Fruit fly (Drosophila melanogaster) whole organism, embryonic: ENCODE data around the gene bma.

Experiments
- Atf6 ChIP-seq: fragments of 200-800 bp; sonication (Bioruptor generic); IDR thresholded peaks from 2 replicates; pipeline ENCODE4 v1.3.6; 2022; ENCODE audit warnings: missing biosample characterization, missing genetic modification characterization
- B-H2 ChIP-seq: fragments of 200-800 bp; sonication (Bioruptor generic); optimal IDR thresholded peaks from 2 replicates; lab custom pipeline; 2018; ENCODE audit warnings: missing biosample characterization, mild to moderate bottlenecking, missing genetic modification characterization
- CG10147 ChIP-seq: fragments of 200-800 bp; sonication (Bioruptor generic); optimal IDR thresholded peaks from 2 replicates; lab custom pipeline; 2019; ENCODE audit warnings: missing biosample characterization, mild to moderate bottlenecking, missing genetic modification characterization, moderate library complexity
- CG1233 ChIP-seq: fragments of 200-800 bp; sonication (Bioruptor generic); optimal IDR thresholded peaks from 4 replicates; lab custom pipeline; 2018; ENCODE audit warnings: missing biosample characterization, mild to moderate bottlenecking, missing genetic modification characterization
- CG12744 ChIP-seq: fragments of 200-800 bp; sonication (Bioruptor generic); optimal IDR thresholded peaks from 2 replicates; lab custom pipeline; 2016; ENCODE audit warnings: missing biosample characterization, missing genetic modification characterization
- CG13775 ChIP-seq: fragments of 200-800 bp; sonication (Bioruptor generic); optimal IDR thresholded peaks from 3 replicates; lab custom pipeline; 2017; ENCODE audit warnings: missing biosample characterization, mild to moderate bottlenecking, missing genetic modification characterization
- CG15514 ChIP-seq: fragments of 200-800 bp; sonication (Bioruptor generic); optimal IDR thresholded peaks from 3 replicates; lab custom pipeline; 2017; ENCODE audit warnings: missing biosample characterization, missing genetic modification characterization, mild to moderate bottlenecking, moderate library complexity, missing genetic modification reagents
- CG15696 ChIP-seq: fragments of 200-800 bp; sonication (Bioruptor generic); optimal IDR thresholded peaks from 2 replicates; lab custom pipeline; 2019; ENCODE audit warnings: missing biosample characterization, mild to moderate bottlenecking, missing genetic modification characterization, moderate library complexity
- CG1792 ChIP-seq: fragments of 200-800 bp; sonication (Bioruptor generic); optimal IDR thresholded peaks from 2 replicates; lab custom pipeline; 2016; ENCODE audit warnings: missing biosample characterization, missing genetic modification characterization
- CG18764 ChIP-seq: fragments of 200-800 bp; sonication (Bioruptor generic); optimal IDR thresholded peaks from 3 replicates; lab custom pipeline; 2016; ENCODE audit warnings: missing biosample characterization, missing genetic modification characterization
- CG2116 ChIP-seq: fragments of 200-800 bp; sonication (Bioruptor generic); optimal IDR thresholded peaks from 3 replicates; lab custom pipeline; 2018; ENCODE audit warnings: missing biosample characterization, mild to moderate bottlenecking, missing genetic modification characterization
- CG2120 ChIP-seq: fragments of 200-800 bp; sonication (Bioruptor generic); optimal IDR thresholded peaks from 3 replicates; lab custom pipeline; 2016; ENCODE audit warnings: missing biosample characterization, missing genetic modification characterization
- CG30020 ChIP-seq: fragments of 200-800 bp; optimal IDR thresholded peaks from 2 replicates; lab custom pipeline; 2019; ENCODE audit warnings: missing biosample characterization, mild to moderate bottlenecking, missing genetic modification characterization, moderate library complexity
- CG34376 ChIP-seq: fragments of 200-800 bp; sonication (Bioruptor generic); optimal IDR thresholded peaks from 2 replicates; lab custom pipeline; 2018; ENCODE audit warnings: missing biosample characterization, mild to moderate bottlenecking, missing genetic modification characterization
- CG4282 ChIP-seq: fragments of 200-800 bp; sonication (Bioruptor generic); optimal IDR thresholded peaks from 2 replicates; lab custom pipeline; 2016; ENCODE audit warnings: missing biosample characterization, missing genetic modification characterization
- CG43689 ChIP-seq: fragments of 200-800 bp; sonication (Bioruptor generic); IDR thresholded peaks from 2 replicates; pipeline ENCODE4 v1.3.6; 2022; ENCODE audit warnings: missing biosample characterization, missing genetic modification characterization
- CG4707 ChIP-seq: fragments of 200-800 bp; sonication (Bioruptor generic); optimal IDR thresholded peaks from 2 replicates; lab custom pipeline; 2018; ENCODE audit warnings: missing biosample characterization, mild to moderate bottlenecking, missing genetic modification characterization, moderate library complexity
- CG8290 ChIP-seq, 3 experiments: fragments of 200-800 bp; sonication (Bioruptor generic); optimal IDR thresholded peaks; 2 replicates each; lab custom pipeline; 2016 to 2019; ENCODE audit warnings: missing biosample characterization in 3 of 3, missing genetic modification characterization in 3 of 3, mild to moderate bottlenecking in 2 of 3, moderate library complexity in 1 of 3
- CG8359 ChIP-seq: fragments of 200-800 bp; sonication (Bioruptor generic); optimal IDR thresholded peaks from 2 replicates; lab custom pipeline; 2017; ENCODE audit warnings: missing biosample characterization, mild to moderate bottlenecking, missing genetic modification characterization, borderline replicate concordance
- CG9797 ChIP-seq: fragments of 200-800 bp; sonication (Bioruptor generic); optimal IDR thresholded peaks from 3 replicates; lab custom pipeline; 2018; ENCODE audit warnings: missing biosample characterization, mild to moderate bottlenecking, missing genetic modification characterization
- D ChIP-seq, 2 experiments: fragments of 200-800 bp in 1 of 2; fragments of >200 bp in 1 of 2; sonication (Bioruptor generic) in 1 of 2; optimal IDR thresholded peaks; 2 replicates in 1 of 2; 3 replicates in 1 of 2; lab custom pipeline; 2017; ENCODE audit warnings: mild to moderate bottlenecking in 1 of 2, missing biosample characterization in 1 of 2, missing genetic modification characterization in 1 of 2, missing genetic modification reagents in 1 of 2
- Ets65A ChIP-seq: fragments of 200-800 bp; sonication (Bioruptor generic); peaks from one replicate; lab custom pipeline; 2016; ENCODE audit warnings: missing biosample characterization, missing genetic modification characterization
- Hr3 ChIP-seq: fragments of 200-800 bp; sonication (Bioruptor generic); optimal IDR thresholded peaks from 3 replicates; lab custom pipeline; 2016; ENCODE audit warnings: missing biosample characterization, missing genetic modification characterization
- Hr78 ChIP-seq, 2 experiments: fragments of 200-800 bp in 1 of 2; fragments of >200 bp in 1 of 2; sonication (Bioruptor generic) in 1 of 2; optimal IDR thresholded peaks; 2 replicates each; lab custom pipeline; 2017 to 2019; ENCODE audit warnings: missing biosample characterization in 2 of 2, missing genetic modification characterization in 2 of 2, mild to moderate bottlenecking in 1 of 2, moderate library complexity in 1 of 2
- Hsf ChIP-seq: fragments of 200-800 bp; sonication (Bioruptor generic); optimal IDR thresholded peaks from 3 replicates; lab custom pipeline; 2016; ENCODE audit warnings: missing biosample characterization, missing genetic modification characterization
- Kr ChIP-seq: fragments of 200-800 bp; sonication (Bioruptor generic); optimal IDR thresholded peaks from 2 replicates; lab custom pipeline; 2017; ENCODE audit warnings: missing biosample characterization, mild to moderate bottlenecking, missing genetic modification characterization
- Lhr ChIP-seq: fragments of 200-800 bp; sonication (Bioruptor generic); optimal IDR thresholded peaks from 3 replicates; lab custom pipeline; 2017; ENCODE audit warnings: mild to moderate bottlenecking, missing biosample characterization, missing genetic modification reagents, missing genetic modification characterization
- Lpt ChIP-seq: fragments of >200 bp; optimal IDR thresholded peaks from 2 replicates; lab custom pipeline; 2018; ENCODE audit warnings: missing biosample characterization, missing genetic modification characterization
- MBD-R2 ChIP-seq: fragments of 200-800 bp; sonication (Bioruptor generic); IDR thresholded peaks from 2 replicates; pipeline ENCODE4 v1.3.6; 2022; ENCODE audit warnings: missing biosample characterization, missing genetic modification characterization
- Med ChIP-seq: fragments of 200-800 bp; sonication (Bioruptor generic); peaks from one replicate; lab custom pipeline; 2016; ENCODE audit warnings: missing biosample characterization, missing genetic modification characterization, mild to moderate bottlenecking, inconsistent platforms, moderate library complexity
- Oli ChIP-seq: fragments of 200-800 bp; sonication (Bioruptor generic); optimal IDR thresholded peaks from 2 replicates; lab custom pipeline; 2018; ENCODE audit warnings: missing biosample characterization, mild to moderate bottlenecking, missing genetic modification characterization, moderate library complexity
- Rx ChIP-seq: fragments of 200-800 bp; sonication (Bioruptor generic); IDR thresholded peaks from 2 replicates; pipeline ENCODE4 v1.3.6; 2022; ENCODE audit warnings: missing biosample characterization, missing genetic modification characterization
- Side ChIP-seq: fragments of 200-800 bp; sonication (Bioruptor generic); optimal IDR thresholded peaks from 2 replicates; lab custom pipeline; 2016; ENCODE audit warnings: missing biosample characterization, missing genetic modification characterization
- Xrp1 ChIP-seq: fragments of 200-800 bp; sonication (Bioruptor generic); IDR thresholded peaks from 2 replicates; pipeline ENCODE4 v1.3.6; 2022; ENCODE audit warnings: missing biosample characterization, missing genetic modification characterization
- bcd ChIP-seq: fragments of 200-800 bp; sonication (Bioruptor generic); optimal IDR thresholded peaks from 2 replicates; lab custom pipeline; 2017; ENCODE audit warnings: missing biosample characterization, mild to moderate bottlenecking, missing genetic modification characterization
- bowl ChIP-seq: fragments of 200-800 bp; sonication (Bioruptor generic); IDR thresholded peaks from 2 replicates; pipeline ENCODE4 v1.3.6; 2022; ENCODE audit warnings: missing biosample characterization, missing genetic modification characterization
- cato ChIP-seq: fragments of 200-800 bp; sonication (Bioruptor generic); optimal IDR thresholded peaks from 2 replicates; lab custom pipeline; 2016; ENCODE audit warnings: missing biosample characterization, missing genetic modification characterization, borderline replicate concordance
- dimm ChIP-seq: fragments of 200-800 bp; sonication (Bioruptor generic); IDR thresholded peaks from 2 replicates; pipeline ENCODE4 v1.3.6; 2022; ENCODE audit warnings: missing biosample characterization, missing genetic modification characterization
- dmrt11E ChIP-seq: fragments of 200-800 bp; sonication (Bioruptor generic); optimal IDR thresholded peaks from 3 replicates; lab custom pipeline; 2018; ENCODE audit warnings: missing biosample characterization, mild to moderate bottlenecking, missing genetic modification characterization, moderate library complexity
- hbn ChIP-seq: fragments of 200-800 bp; sonication (Bioruptor generic); IDR thresholded peaks from 2 replicates; pipeline ENCODE4 v1.3.6; 2022; ENCODE audit warnings: missing biosample characterization, missing genetic modification characterization; ENCODE audit not compliant: partially characterized antibody
- maf-S ChIP-seq: fragments of 200-800 bp; sonication (Bioruptor generic); optimal IDR thresholded peaks from 2 replicates; lab custom pipeline; 2016; ENCODE audit warnings: missing biosample characterization, missing genetic modification characterization
- pum ChIP-seq: fragments of 200-800 bp; sonication (Bioruptor generic); optimal IDR thresholded peaks from 2 replicates; lab custom pipeline; 2016; ENCODE audit warnings: missing biosample characterization, missing genetic modification characterization
- pzg ChIP-seq: fragments of 200-800 bp; sonication (Bioruptor generic); optimal IDR thresholded peaks from 3 replicates; lab custom pipeline; 2018; ENCODE audit warnings: missing biosample characterization, mild to moderate bottlenecking, missing genetic modification characterization, moderate library complexity
- salm ChIP-seq: fragments of 200-800 bp; sonication (Bioruptor generic); optimal IDR thresholded peaks from 2 replicates; lab custom pipeline; 2018; ENCODE audit warnings: missing biosample characterization, mild to moderate bottlenecking, missing genetic modification characterization
- shn ChIP-seq: fragments of 200-800 bp; sonication (Bioruptor generic); optimal IDR thresholded peaks from 3 replicates; lab custom pipeline; 2016; ENCODE audit warnings: missing biosample characterization, missing genetic modification characterization
- so ChIP-seq: fragments of 200-800 bp; sonication (Bioruptor generic); IDR thresholded peaks from 3 replicates; pipeline ENCODE4 v1.3.6; 2022; ENCODE audit warnings: missing biosample characterization, missing genetic modification characterization
- unpg ChIP-seq: fragments of 200-800 bp; sonication (Bioruptor generic); optimal IDR thresholded peaks from 3 replicates; lab custom pipeline; 2018; ENCODE audit warnings: missing biosample characterization, mild to moderate bottlenecking, missing genetic modification characterization, moderate library complexity
- vfl ChIP-seq: fragments of 200-800 bp; sonication (Bioruptor generic); optimal IDR thresholded peaks from 2 replicates; lab custom pipeline; 2016; ENCODE audit warnings: missing biosample characterization, missing genetic modification characterization
- wor ChIP-seq: fragments of 200-800 bp; sonication (Bioruptor generic); IDR thresholded peaks from 2 replicates; pipeline ENCODE4 v1.3.6; 2022; ENCODE audit warnings: missing biosample characterization, missing genetic modification characterization

The bma gene

DNA sequence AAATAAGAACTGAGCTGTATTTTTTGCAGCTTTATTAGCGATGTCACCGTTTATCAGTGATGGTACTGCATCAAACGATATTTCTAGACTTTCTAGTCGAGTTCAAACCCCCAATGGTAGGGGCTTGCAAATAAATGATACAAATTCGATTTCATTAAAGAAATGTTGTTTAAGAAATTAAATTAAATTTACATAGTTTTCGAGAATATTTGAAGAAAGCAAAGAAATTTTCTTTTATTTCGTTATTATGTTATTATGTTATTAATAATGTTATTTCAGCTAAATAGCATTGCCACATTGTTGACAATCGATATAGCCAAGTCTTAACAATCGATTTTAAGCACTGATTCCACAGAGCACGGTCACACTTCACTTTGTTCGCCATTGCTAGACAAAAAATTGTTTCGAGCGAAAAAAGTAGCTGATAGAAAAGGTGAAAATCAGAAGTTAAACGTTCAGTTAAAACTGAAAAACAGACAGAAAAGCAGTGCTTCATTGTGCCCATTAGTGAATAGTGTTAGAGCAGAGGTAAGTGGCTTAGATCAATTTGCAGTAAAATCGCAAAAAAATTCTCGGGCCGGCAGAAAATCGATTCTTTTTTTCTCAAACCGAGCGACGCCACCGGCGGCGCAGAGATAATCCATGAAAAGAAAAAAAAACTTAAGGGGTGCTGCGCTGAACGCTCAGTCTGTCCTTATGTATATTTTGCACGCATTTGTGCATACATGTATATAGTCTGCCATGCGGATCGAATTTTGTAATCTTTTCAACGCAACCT lies 43.5 kb upstream of the bma start, which contains the start of the genes iPLA2-VIA and Ciz1 (continued):
- TF ChIP-seq D (optimal IDR thresholded peaks at IDR 0.05; lab: Kevin White, UChicago): no peak
- no peak for TF ChIP-seq D (GFP tag; optimal IDR thresholded peaks at IDR 0.05; lab: Kevin White, UChicago)
- TF ChIP-seq dmrt11E: no peak
- TF ChIP-seq CG13775: no peak
- peak; percentile 32 for TF ChIP-seq CG2120 (GFP tag; lab: Kevin White, UChicago)
- TF ChIP-seq wor (GFP tag; lab: Robert Waterston, UW): no peak
- TF ChIP-seq CG1233 (GFP tag; lab: Kevin White, UChicago): no peak
- TF ChIP-seq CG9797: peak; percentile 82
- no peak for TF ChIP-seq unpg (GFP tag; lab: Kevin White, UChicago)
- no peak for TF ChIP-seq CG18764 (GFP tag; lab: Kevin White, UChicago)
- TF ChIP-seq CG8290 (GFP tag; optimal IDR thresholded peaks at IDR 0.05; lab: Kevin White, UChicago): peak; percentile 54
- no peak for TF ChIP-seq CG8290 (tag; optimal IDR thresholded peaks at IDR 0.05; lab: Kevin White, UChicago)
- TF ChIP-seq salm (tag; lab: Kevin White, UChicago): no peak
- TF ChIP-seq Lpt (GFP tag; lab: Kevin White, UChicago): no peak
- TF ChIP-seq Hsf: no peak
- TF ChIP-seq vfl (GFP tag; lab: Kevin White, UChicago): peak; percentile 13
- TF ChIP-seq B-H2 (GFP tag; lab: Kevin White, UChicago): no peak
- TF ChIP-seq Side (GFP tag; lab: Kevin White, UChicago): peak; percentile 13
- no peak for TF ChIP-seq CG4707 (GFP tag; lab: Kevin White, UChicago)
- TF ChIP-seq so (GFP tag; lab: Robert Waterston, UW): no peak
- TF ChIP-seq bcd: no peak
- TF ChIP-seq CG1792: no peak
- TF ChIP-seq CG43689 (GFP tag; lab: Robert Waterston, UW): no peak
- peak; percentile 79 for TF ChIP-seq pzg (GFP tag; lab: Kevin White, UChicago)
- no peak for TF ChIP-seq Oli (tag; lab: Kevin White, UChicago)
- TF ChIP-seq CG34376 (GFP tag; lab: Kevin White, UChicago): no peak
- peak; percentile 89 for TF ChIP-seq CG2116
- TF ChIP-seq Atf6 (GFP tag; lab: Robert Waterston, UW): no peak
- TF ChIP-seq CG4282: no peak
- no peak for TF ChIP-seq Xrp1 (GFP tag; lab: Robert Waterston, UW)
- TF ChIP-seq cato (GFP tag; lab: Kevin White, UChicago): no peak
- TF ChIP-seq CG10147: no peak
- peak; percentile 25 for TF ChIP-seq CG15696 (tag; lab: Kevin White, UChicago)
- TF ChIP-seq shn (GFP tag; lab: Kevin White, UChicago): no peak
- TF ChIP-seq CG30020 (tag; lab: Kevin White, UChicago): peak; percentile 59
- TF ChIP-seq CG12744 (GFP tag; lab: Kevin White, UChicago): no peak
- no peak for TF ChIP-seq Hr78 (GFP tag; optimal IDR thresholded peaks at IDR 0.05; lab: Kevin White, UChicago)
- no peak for TF ChIP-seq dimm
- TF ChIP-seq CG8359 (GFP tag; lab: Kevin White, UChicago): no peak
- no peak for TF ChIP-seq maf-S (GFP tag; lab: Kevin White, UChicago)
- TF ChIP-seq Rx (GFP tag; lab: Robert Waterston, UW): no peak
- peak; percentile 62 for TF ChIP-seq CG15514 (GFP tag; lab: Kevin White, UChicago)
- TF ChIP-seq Med (GFP tag; lab: Kevin White, UChicago): peak; percentile 81
- TF ChIP-seq Ets65A: peak; percentile 94
- peak; percentile 50; the same call in 1 of the 2 replicates for TF ChIP-seq hbn (GFP tag; lab: Robert Waterston, UW)
- TF ChIP-seq Lhr (GFP tag; lab: Kevin White, UChicago): peak; percentile 71
- TF ChIP-seq Kr (GFP tag; lab: Kevin White, UChicago): no peak
- no peak for TF ChIP-seq bowl (GFP tag; lab: Robert Waterston, UW)
- peak; percentile 45 for TF ChIP-seq pum (GFP tag; lab: Kevin White, UChicago)
- TF ChIP-seq Hr3 (GFP tag; lab: Kevin White, UChicago): peak; percentile 14
- TF ChIP-seq MBD-R2 (GFP tag; lab: Robert Waterston, UW): peak; percentile 53
